Worm (Caenorhabditis elegans) whole organism, mixed stage, embryonic: Measurements from ENCODE around the gene T26H5.8.

Experiments
- blmp-1 ChIP-seq: fragments of 150-350 bp; optimal IDR thresholded peaks from 2 replicates; lab custom pipeline; 2014; ENCODE audit warnings: missing biosample characterization, missing genetic modification characterization
- cnd-1 ChIP-seq: fragments of 200-800 bp; sonication (Bioruptor generic); optimal IDR thresholded peaks from 2 replicates; lab custom pipeline; 2018; ENCODE audit warnings: mild to moderate bottlenecking, missing genetic modification characterization, missing compliant biosample characterization
- elt-1 ChIP-seq: sonication (generic microtip); optimal IDR thresholded peaks from 2 replicates; lab custom pipeline; 2017; ENCODE audit warnings: missing genetic modification characterization, mild to moderate bottlenecking, missing compliant biosample characterization, antibody characterized with exemption, moderate library complexity, borderline replicate concordance; ENCODE audit not compliant: insufficient read depth
- elt-3 ChIP-seq: fragments of 150-350 bp; optimal IDR thresholded peaks from 2 replicates; lab custom pipeline; 2014; ENCODE audit warnings: missing biosample characterization, missing genetic modification characterization
- ham-2 ChIP-seq: fragments of 200-800 bp; sonication (Bioruptor generic); optimal IDR thresholded peaks from 2 replicates; lab custom pipeline; 2018; ENCODE audit warnings: mild to moderate bottlenecking, missing genetic modification characterization, missing compliant biosample characterization
- nhr-28 ChIP-seq: fragments of 150-350 bp; optimal IDR thresholded peaks from 2 replicates; lab custom pipeline; 2014; ENCODE audit warnings: missing biosample characterization, missing genetic modification characterization
- pha-4 ChIP-seq: fragments of 150-350 bp; optimal IDR thresholded peaks from 2 replicates; lab custom pipeline; 2018; ENCODE audit warnings: missing biosample characterization, missing genetic modification reagents, missing genetic modification characterization
- snpc-4 ChIP-seq: fragments of 150-350 bp; optimal IDR thresholded peaks from 2 replicates; lab custom pipeline; 2014; ENCODE audit warnings: missing biosample characterization, missing genetic modification characterization
- zip-8 ChIP-seq: fragments of 150-350 bp; optimal IDR thresholded peaks from 2 replicates; lab custom pipeline; 2014; ENCODE audit warnings: missing biosample characterization, missing genetic modification characterization

- TF ChIP-seq elt-3 (tag; lab: Kevin White, UChicago) (no peak), ham-2 (GFP tag; lab: Kevin White, UChicago) (no peak), pha-4 (tag; lab: Kevin White, UChicago) (no peak), cnd-1 (tag; lab: Kevin White, UChicago) (no peak), snpc-4 (tag; lab: Kevin White, UChicago) (no peak), elt-1 (tag; lab: Kevin White, UChicago) (no peak), blmp-1 (no peak), zip-8 (no peak), nhr-28 (tag; lab: Kevin White, UChicago) (no peak)
Measured at ce11 chrV:15448865-15449264, 16.3 kb upstream of the T26H5.8 start, which contains the start of gene T26H5.14.
